Worm (Caenorhabditis elegans) whole organism, young adult: ENCODE data around the gene Y57G11B.6.

Source experiments
- B0336.3 ChIP-seq: fragments of 200-800 bp; sonication (Bioruptor generic); IDR thresholded peaks from 2 replicates; pipeline ENCODE4 v1.3.6; 2022; ENCODE audit warnings: missing genetic modification characterization, missing compliant biosample characterization
- F10E7.11 ChIP-seq: sonication (generic microtip); optimal IDR thresholded peaks from 2 replicates; lab custom pipeline; 2017; ENCODE audit warnings: mild to moderate bottlenecking, missing genetic modification characterization, moderate library complexity, missing compliant biosample characterization
- attf-6 ChIP-seq: fragments of 200-800 bp; sonication (Bioruptor generic); IDR thresholded peaks from 2 replicates; pipeline ENCODE4 v1.3.6; 2022; ENCODE audit warnings: missing genetic modification reagents, missing genetic modification characterization, missing compliant biosample characterization
- gei-17 ChIP-seq: fragments of 200-800 bp; sonication (Bioruptor generic); optimal IDR thresholded peaks from 2 replicates; lab custom pipeline; 2018; ENCODE audit warnings: mild to moderate bottlenecking, missing genetic modification characterization, missing compliant biosample characterization
- ztf-6 ChIP-seq: fragments of 200-800 bp; sonication (Bioruptor generic); IDR thresholded peaks from 2 replicates; pipeline ENCODE4 v1.3.6; 2022; ENCODE audit warnings: missing genetic modification reagents, missing genetic modification characterization, missing compliant biosample characterization

Gene Y57G11B.6

DNA sequence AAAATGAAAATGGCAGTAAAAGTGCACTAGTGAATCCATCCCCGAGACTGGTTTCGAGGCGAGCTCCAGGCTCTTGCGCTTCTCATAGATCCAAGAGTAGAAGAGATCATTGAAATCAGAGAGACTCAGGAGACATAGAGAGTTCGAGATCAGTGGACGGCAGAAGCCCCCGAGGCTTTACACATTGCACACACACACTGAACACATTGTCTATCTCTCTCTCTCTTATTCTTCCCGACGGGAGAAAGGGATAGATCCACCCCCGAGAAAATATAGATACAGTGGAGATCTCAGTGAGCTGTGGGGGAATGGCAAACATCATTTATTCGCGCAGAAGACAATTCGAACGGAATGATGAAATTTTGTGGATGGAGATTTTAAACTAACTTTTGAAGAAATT, 47.7 kb downstream of the Y57G11B.6 start:
- TF ChIP-seq ztf-6 (GFP tag; lab: Robert Waterston, UW): no peak

DNA sequence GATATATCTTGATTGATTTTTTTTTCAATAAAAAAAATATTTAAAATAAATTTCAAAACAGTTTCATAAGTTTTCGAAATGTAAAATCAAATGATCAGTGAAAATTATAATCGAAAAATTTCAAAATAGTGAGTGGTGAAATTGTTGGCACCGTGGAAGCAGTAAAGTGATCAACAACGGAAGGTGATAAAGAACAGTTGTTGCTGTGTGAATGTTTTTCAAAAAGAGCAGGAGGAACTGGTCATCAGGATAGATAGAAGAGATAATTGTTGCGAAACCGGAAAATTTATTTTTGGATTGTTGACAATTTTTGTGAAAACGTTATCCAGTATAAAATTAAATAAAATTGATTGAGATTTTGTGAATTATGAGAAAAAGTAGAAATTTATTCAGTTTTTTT, 48.6 kb downstream of the Y57G11B.6 start:
- TF ChIP-seq attf-6 (GFP tag; lab: Robert Waterston, UW) (peak; percentile 41; the same call in 1 of the 2 replicates), B0336.3 (no peak)

DNA sequence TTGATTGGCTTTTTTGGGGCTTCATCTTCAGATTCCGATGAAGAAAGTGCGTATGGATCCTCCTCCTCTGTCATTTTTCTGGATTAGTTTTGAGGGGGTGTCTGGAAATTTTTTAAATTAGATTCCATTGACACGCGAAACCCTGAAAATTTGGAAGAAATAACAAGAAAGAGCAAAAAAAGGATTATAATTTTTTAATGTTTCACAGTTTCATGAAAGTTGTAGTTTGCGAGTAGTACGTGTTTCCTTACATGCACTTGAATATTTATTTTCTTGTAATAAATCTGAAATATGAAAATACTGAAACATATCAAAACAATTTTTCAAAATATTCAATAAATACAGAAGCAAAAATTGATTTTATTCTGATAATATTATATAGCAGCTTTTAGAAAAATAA, 49.6 kb downstream of the Y57G11B.6 start, which contains the start of gene tag-273:
Gene tag-273, minus strand, starts transcription at position 101 of the 400 bp plus-strand sequence.
- TF ChIP-seq B0336.3 (no peak), ztf-6 (GFP tag; lab: Robert Waterston, UW) (no peak), gei-17 (GFP tag; lab: Kevin White, UChicago) (no peak), F10E7.11 (tag; lab: Kevin White, UChicago) (no peak)
- TF ChIP-seq, all 124 proteins: peak for 0
